Fruit fly (Drosophila melanogaster) whole organism, embryonic: Measurements from ENCODE around the gene CG43229.

Source experiments
- CG11456 ChIP-seq: fragments of 200-800 bp; sonication (Bioruptor generic); IDR thresholded peaks from 3 replicates; pipeline ENCODE4 v1.3.6; 2022; ENCODE audit warnings: missing biosample characterization, missing genetic modification characterization
- CG14014 ChIP-seq: fragments of 200-800 bp; sonication (Bioruptor generic); IDR thresholded peaks from 2 replicates; pipeline ENCODE4 v1.3.6; 2022; ENCODE audit warnings: missing biosample characterization, missing genetic modification characterization
- CG14965 ChIP-seq: fragments of 200-800 bp; sonication (Bioruptor generic); optimal IDR thresholded peaks from 2 replicates; lab custom pipeline; 2016; ENCODE audit warnings: missing biosample characterization, missing genetic modification characterization, borderline replicate concordance
- CG17612 ChIP-seq: fragments of 200-800 bp; sonication (Bioruptor generic); IDR thresholded peaks from 2 replicates; pipeline ENCODE4 v1.3.6; 2022; ENCODE audit warnings: missing biosample characterization, missing genetic modification characterization
- CG2712 ChIP-seq: fragments of 200-800 bp; optimal IDR thresholded peaks from 3 replicates; lab custom pipeline; 2019; ENCODE audit warnings: missing biosample characterization, mild to moderate bottlenecking, missing genetic modification characterization, moderate library complexity
- CG6175 ChIP-seq: fragments of 200-800 bp; sonication (Bioruptor generic); IDR thresholded peaks from 3 replicates; pipeline ENCODE4 v1.3.6; 2022; ENCODE audit warnings: missing biosample characterization, missing genetic modification characterization
- CG7839 ChIP-seq: fragments of 200-800 bp; sonication (Bioruptor generic); optimal IDR thresholded peaks from 3 replicates; lab custom pipeline; 2018; ENCODE audit warnings: missing biosample characterization, mild to moderate bottlenecking, missing genetic modification characterization, moderate library complexity
- CG8089 ChIP-seq: fragments of 200-800 bp; sonication (Bioruptor generic); optimal IDR thresholded peaks from 3 replicates; lab custom pipeline; 2016; ENCODE audit warnings: missing biosample characterization, missing genetic modification characterization
- CG9609 ChIP-seq: fragments of 200-800 bp; sonication (Bioruptor generic); optimal IDR thresholded peaks from 3 replicates; lab custom pipeline; 2016; ENCODE audit warnings: missing biosample characterization, missing genetic modification characterization
- Mad ChIP-seq: fragments of 200-800 bp; sonication (Bioruptor generic); optimal IDR thresholded peaks from 2 replicates; lab custom pipeline; 2016; ENCODE audit warnings: missing biosample characterization, missing genetic modification characterization
- jumu ChIP-seq: fragments of 200-800 bp; sonication (Bioruptor generic); optimal IDR thresholded peaks from 3 replicates; lab custom pipeline; 2016; ENCODE audit warnings: missing biosample characterization, missing genetic modification characterization
- klu ChIP-seq: fragments of 200-800 bp; sonication (Bioruptor generic); IDR thresholded peaks from 2 replicates; pipeline ENCODE4 v1.3.6; 2022; ENCODE audit warnings: missing biosample characterization, missing genetic modification characterization
- pum ChIP-seq: fragments of 200-800 bp; sonication (Bioruptor generic); optimal IDR thresholded peaks from 2 replicates; lab custom pipeline; 2016; ENCODE audit warnings: missing biosample characterization, missing genetic modification characterization
- zen2 ChIP-seq: fragments of 200-800 bp; sonication (Bioruptor generic); IDR thresholded peaks from 3 replicates; pipeline ENCODE4 v1.3.6; 2022; ENCODE audit warnings: missing biosample characterization, missing genetic modification characterization; ENCODE audit not compliant: partially characterized antibody

DNA sequence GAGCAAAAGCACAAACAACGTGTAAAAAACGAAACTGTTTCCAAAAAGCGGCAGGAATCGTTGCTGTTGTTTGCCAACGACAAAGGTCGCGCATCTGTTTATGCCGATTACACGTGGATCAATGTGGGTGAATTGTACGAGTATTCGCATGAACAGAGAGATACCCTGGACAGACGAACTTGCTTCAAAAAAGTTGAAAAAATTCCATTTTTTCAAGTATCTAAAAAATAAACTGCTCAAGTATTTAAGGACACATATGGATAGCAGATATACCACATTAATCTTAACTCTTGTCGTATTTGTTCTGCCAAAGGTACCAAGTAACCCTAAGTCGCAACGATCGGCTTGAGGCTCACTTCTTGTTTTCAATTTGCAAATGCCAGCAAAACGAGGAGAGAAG lies 1.6 kb downstream of the CG43229 start:
- TF ChIP-seq klu (GFP tag; lab: Robert Waterston, UW), result no peak
- no peak for TF ChIP-seq CG14014 (GFP tag; lab: Robert Waterston, UW)
- no peak for TF ChIP-seq jumu
- no peak for TF ChIP-seq zen2 (GFP tag; lab: Robert Waterston, UW)
- no peak for TF ChIP-seq CG7839 (tag; lab: Kevin White, UChicago)
- TF ChIP-seq pum (GFP tag; lab: Kevin White, UChicago), result no peak
- no peak for TF ChIP-seq CG9609 (GFP tag; lab: Kevin White, UChicago)
- no peak for TF ChIP-seq CG17612 (GFP tag; lab: Robert Waterston, UW)
- no peak for TF ChIP-seq CG11456 (GFP tag; lab: Robert Waterston, UW)
- TF ChIP-seq CG2712, result no peak
- TF ChIP-seq CG8089 (GFP tag; lab: Kevin White, UChicago), result no peak
- TF ChIP-seq Mad (GFP tag; lab: Kevin White, UChicago), result no peak
- no peak for TF ChIP-seq CG14965 (GFP tag; lab: Kevin White, UChicago)
- TF ChIP-seq CG6175 (GFP tag; lab: Robert Waterston, UW), result no peak
